Worm (Caenorhabditis elegans) whole organism, L4 larva: ENCODE data around the gene hlh-26.

Experiments
- F37D6.2 ChIP-seq: sonication (generic microtip); optimal IDR thresholded peaks from 2 replicates; lab custom pipeline; 2016; ENCODE audit warnings: mild to moderate bottlenecking, missing genetic modification characterization, missing compliant biosample characterization
- T26A8.4 ChIP-seq: fragments of 200-800 bp; sonication (Bioruptor generic); IDR thresholded peaks from 2 replicates; pipeline ENCODE4 v1.3.6; 2022; ENCODE audit warnings: missing genetic modification characterization, missing compliant biosample characterization
- Y75B8A.6 ChIP-seq: fragments of 200-800 bp; sonication (Bioruptor generic); IDR thresholded peaks from 2 replicates; pipeline ENCODE4 v1.3.6; 2022; ENCODE audit warnings: missing genetic modification reagents, missing genetic modification characterization, missing compliant biosample characterization
- aly-2 ChIP-seq: sonication (generic microtip); optimal IDR thresholded peaks from 2 replicates; lab custom pipeline; 2018; ENCODE audit warnings: missing biosample characterization, missing genetic modification characterization
- ama-1 ChIP-seq: fragments of 150-350 bp; optimal IDR thresholded peaks from 2 replicates; lab custom pipeline; 2014; ENCODE audit warnings: inconsistent platforms, mixed read lengths
- arid-1 ChIP-seq: fragments of 200-800 bp; sonication (Bioruptor generic); conservative IDR thresholded peaks from 2 replicates; pipeline ENCODE4 v1.3.6; 2022; ENCODE audit warnings: missing genetic modification reagents, missing genetic modification characterization, missing compliant biosample characterization
- ceh-82 ChIP-seq: sonication (generic microtip); optimal IDR thresholded peaks from 2 replicates; lab custom pipeline; 2017; ENCODE audit warnings: missing biosample characterization, missing genetic modification characterization
- cey-2 ChIP-seq: sonication (generic microtip); optimal IDR thresholded peaks from 3 replicates; lab custom pipeline; 2017; ENCODE audit warnings: missing genetic modification characterization, mild to moderate bottlenecking, missing compliant biosample characterization, antibody characterized with exemption, borderline replicate concordance; ENCODE audit not compliant: insufficient read depth
- daf-12 ChIP-seq: fragments of 150-350 bp; optimal IDR thresholded peaks from 2 replicates; lab custom pipeline; 2014; ENCODE audit warnings: missing biosample characterization, missing genetic modification reagents, missing genetic modification characterization
- daf-16 ChIP-seq, 3 experiments: sonication (generic microtip); optimal IDR thresholded peaks; 2 replicates each; lab custom pipeline; 2016 to 2017; ENCODE audit warnings: missing genetic modification characterization in 3 of 3, missing genetic modification reagents in 3 of 3, mild to moderate bottlenecking in 2 of 3, missing compliant biosample characterization in 2 of 3, missing biosample characterization in 1 of 3, moderate library complexity in 1 of 3
- dmd-6 ChIP-seq: fragments of 200-800 bp; sonication (Bioruptor generic); IDR thresholded peaks from 2 replicates; pipeline ENCODE4 v1.3.6; 2022; ENCODE audit warnings: missing genetic modification reagents, missing genetic modification characterization, missing compliant biosample characterization
- dve-1 ChIP-seq: sonication (generic microtip); optimal IDR thresholded peaks from 2 replicates; lab custom pipeline; 2017; ENCODE audit warnings: antibody characterized with exemption, mild to moderate bottlenecking, missing genetic modification characterization, missing compliant biosample characterization; ENCODE audit not compliant: insufficient read depth
- fkh-10 ChIP-seq: fragments of 150-350 bp; optimal IDR thresholded peaks from 2 replicates; lab custom pipeline; 2014; ENCODE audit warnings: missing biosample characterization, missing genetic modification reagents, missing genetic modification characterization
- hlh-11 ChIP-seq: fragments of 200-800 bp; sonication (Bioruptor generic); optimal IDR thresholded peaks from 2 replicates; lab custom pipeline; 2018; ENCODE audit warnings: mild to moderate bottlenecking, missing genetic modification characterization, missing compliant biosample characterization
- hlh-30 ChIP-seq: sonication (generic microtip); optimal IDR thresholded peaks from 2 replicates; lab custom pipeline; 2017; ENCODE audit warnings: antibody characterized with exemption, mild to moderate bottlenecking, missing genetic modification characterization, missing compliant biosample characterization; ENCODE audit not compliant: insufficient read depth
- hmg-1.1 ChIP-seq: fragments of 200-800 bp; sonication (Bioruptor generic); IDR thresholded peaks from 2 replicates; pipeline ENCODE4 v1.3.6; 2022; ENCODE audit warnings: missing genetic modification reagents, missing genetic modification characterization, missing compliant biosample characterization
- lin-13 ChIP-seq: fragments of 150-350 bp; optimal IDR thresholded peaks from 2 replicates; lab custom pipeline; 2014; ENCODE audit warnings: missing biosample characterization, missing genetic modification reagents, missing genetic modification characterization
- lin-38 ChIP-seq: fragments of 200-800 bp; sonication (Bioruptor generic); IDR thresholded peaks from 2 replicates; pipeline ENCODE4 v1.3.6; 2022; ENCODE audit warnings: missing genetic modification reagents, missing genetic modification characterization, missing compliant biosample characterization
- lir-3 ChIP-seq: sonication (generic microtip); optimal IDR thresholded peaks from 2 replicates; lab custom pipeline; 2016; ENCODE audit warnings: mild to moderate bottlenecking, missing genetic modification characterization, missing compliant biosample characterization
- madf-9 ChIP-seq: fragments of 200-800 bp; sonication (Bioruptor generic); conservative IDR thresholded peaks from 2 replicates; pipeline ENCODE4 v1.3.6; 2022; ENCODE audit warnings: missing genetic modification reagents, missing genetic modification characterization, missing compliant biosample characterization
- mdl-1 ChIP-seq, 2 experiments: fragments of 150-350 bp in 1 of 2; sonication (generic microtip) in 1 of 2; optimal IDR thresholded peaks; 2 replicates each; lab custom pipeline; 2014 to 2017; ENCODE audit warnings: missing biosample characterization in 2 of 2, missing genetic modification characterization in 2 of 2
- mxl-2 ChIP-seq: fragments of 200-800 bp; sonication (Bioruptor generic); conservative IDR thresholded peaks from 2 replicates; pipeline ENCODE4 v1.3.6; 2022; ENCODE audit warnings: missing genetic modification reagents, missing genetic modification characterization, missing compliant biosample characterization
- nhr-10 ChIP-seq: fragments of 150-350 bp; optimal IDR thresholded peaks from 2 replicates; lab custom pipeline; 2014; ENCODE audit warnings: missing biosample characterization, missing genetic modification characterization
- nhr-28 ChIP-seq: fragments of 150-350 bp; optimal IDR thresholded peaks from 2 replicates; lab custom pipeline; 2014; ENCODE audit warnings: missing biosample characterization, missing genetic modification characterization
- pqm-1 ChIP-seq: sonication (generic microtip); optimal IDR thresholded peaks from 2 replicates; lab custom pipeline; 2017; ENCODE audit warnings: missing biosample characterization, missing genetic modification characterization
- sdz-12 ChIP-seq: fragments of 200-800 bp; sonication (Bioruptor generic); optimal IDR thresholded peaks from 2 replicates; lab custom pipeline; 2018; ENCODE audit warnings: mild to moderate bottlenecking, missing genetic modification characterization, missing compliant biosample characterization
- snpc-1.2 ChIP-seq: fragments of 200-800 bp; sonication (Bioruptor generic); IDR thresholded peaks from 2 replicates; pipeline ENCODE4 v1.3.6; 2022; ENCODE audit warnings: missing genetic modification reagents, missing genetic modification characterization, missing compliant biosample characterization
- snpc-4 ChIP-seq: fragments of 150-350 bp; optimal IDR thresholded peaks from 2 replicates; lab custom pipeline; 2014; ENCODE audit warnings: missing biosample characterization, missing genetic modification characterization
- spr-3 ChIP-seq: fragments of 200-800 bp; sonication (Bioruptor generic); optimal IDR thresholded peaks from 2 replicates; lab custom pipeline; 2018; ENCODE audit warnings: mild to moderate bottlenecking, missing genetic modification characterization, missing compliant biosample characterization
- unc-130 ChIP-seq: sonication (generic microtip); optimal IDR thresholded peaks from 2 replicates; lab custom pipeline; 2016; ENCODE audit warnings: missing genetic modification reagents, missing genetic modification characterization, missing compliant biosample characterization
- unc-39 ChIP-seq: sonication (generic microtip); optimal IDR thresholded peaks from 2 replicates; lab custom pipeline; 2017; ENCODE audit warnings: missing biosample characterization, missing genetic modification characterization
- unc-62 ChIP-seq, 3 experiments: fragments of 150-350 bp in 1 of 3; sonication (generic microtip); optimal IDR thresholded peaks in 2 of 3; peaks in 1 of 3; 1 replicate in 1 of 3; 2 replicates in 2 of 3; lab custom pipeline; 2014 to 2017; ENCODE audit warnings: missing biosample characterization in 3 of 3, missing genetic modification characterization in 3 of 3, missing genetic modification reagents in 3 of 3, missing genotype in 1 of 3

The hlh-26 gene

DNA sequence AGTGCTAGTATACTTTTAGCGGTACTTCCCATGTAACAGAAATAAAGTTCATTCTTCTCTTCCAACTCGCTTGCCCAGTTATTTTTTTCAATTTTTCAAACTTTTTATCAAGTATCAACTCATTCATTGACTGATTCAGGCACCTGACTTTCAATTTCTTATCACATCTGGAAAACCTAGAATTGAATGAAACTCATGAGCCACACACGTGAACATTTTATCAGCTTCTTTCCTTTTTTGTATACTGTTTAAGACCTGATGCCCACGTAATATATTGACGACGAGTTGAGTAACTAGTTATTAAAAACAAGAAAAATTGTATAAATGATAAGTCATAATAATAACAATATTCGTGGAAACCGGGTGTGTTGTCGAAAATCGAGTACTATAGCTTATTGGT lies 20.0 kb upstream of the hlh-26 start:
- TF ChIP-seq arid-1 (GFP tag; lab: Robert Waterston, UW) (no peak), lin-13 (GFP tag; lab: Kevin White, UChicago) (no peak), T26A8.4 (GFP tag; lab: Robert Waterston, UW) (no peak), hlh-30 (tag; lab: Kevin White, UChicago) (peak; percentile 69), madf-9 (GFP tag; lab: Robert Waterston, UW) (no peak), fkh-10 (GFP tag; lab: Kevin White, UChicago) (no peak), unc-62 (GFP tag; optimal IDR thresholded peaks at IDR 0.05 in 1 of 2; lab: Kevin White, UChicago) (no peak), unc-62 (tag; optimal IDR thresholded peaks at IDR 0.05; lab: Kevin White, UChicago) (no peak), daf-16 (GFP tag; optimal IDR thresholded peaks at IDR 0.05; lab: Kevin White, UChicago) (no peak), daf-16 (tag; optimal IDR thresholded peaks at IDR 0.05; lab: Kevin White, UChicago) (peak; percentile 90), nhr-10 (tag; lab: Kevin White, UChicago) (no peak), snpc-1.2 (no peak), nhr-28 (tag; lab: Kevin White, UChicago) (peak; percentile 44), dmd-6 (GFP tag; lab: Robert Waterston, UW) (peak; percentile 53), F37D6.2 (tag; lab: Kevin White, UChicago) (no peak), ama-1 (lab: Kevin White, UChicago) (no peak), daf-12 (tag; lab: Kevin White, UChicago) (no peak), hmg-1.1 (GFP tag; lab: Robert Waterston, UW) (no peak), ceh-82 (tag; lab: Kevin White, UChicago) (no peak), unc-130 (GFP tag; lab: Kevin White, UChicago) (no peak), dve-1 (tag; lab: Kevin White, UChicago) (peak; percentile 71), mdl-1 (tag; optimal IDR thresholded peaks at IDR 0.05; lab: Kevin White, UChicago) (peak in 1 of 2 experiments; percentile 23), Y75B8A.6 (GFP tag; lab: Robert Waterston, UW) (no peak), pqm-1 (peak; percentile 52), cey-2 (no peak), mxl-2 (GFP tag; lab: Robert Waterston, UW) (peak; percentile 47; the same call in 1 of the 2 replicates), hlh-11 (tag; lab: Kevin White, UChicago) (peak; percentile 60)

ce11 chrII:5551517-5551916 lies 18.0 kb upstream of the hlh-26 start, which contains the start of gene C17C3.5:
Gene C17C3.5 (plus strand): TSS chrII:5551817.
- TF ChIP-seq snpc-4 = no peak
- no peak for TF ChIP-seq lin-38 (GFP tag; lab: Robert Waterston, UW)
- no peak for TF ChIP-seq aly-2 (tag; lab: Kevin White, UChicago)
- TF ChIP-seq unc-39 (tag; lab: Kevin White, UChicago) = no peak
- TF ChIP-seq spr-3 (GFP tag; lab: Kevin White, UChicago) = no peak
- TF ChIP-seq, all 104 proteins: peak for 0

DNA sequence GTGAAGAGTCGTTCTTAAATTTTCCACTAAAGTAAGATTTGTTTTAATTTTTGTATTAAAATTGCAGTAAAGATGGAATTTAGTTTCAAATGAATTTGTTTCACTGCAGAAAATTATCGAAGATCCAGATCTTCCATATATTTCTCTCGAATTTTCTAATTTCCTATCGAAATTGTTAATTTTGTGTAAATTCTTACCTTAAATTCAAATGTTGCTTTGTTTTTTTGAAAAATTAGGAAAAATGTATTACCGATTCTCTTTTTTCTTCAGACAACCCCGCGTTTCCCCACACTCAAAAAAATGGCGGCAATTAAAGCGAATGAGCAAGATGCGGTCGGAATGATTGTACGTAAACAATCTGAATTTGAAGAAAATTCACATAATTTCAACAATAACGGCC lies 16.2 kb upstream of the hlh-26 start, which contains the start of gene C17C3.6:
C17C3.6 (plus strand) TSS at position 301 of the 400 bp plus-strand sequence.
- TF ChIP-seq lir-3 (tag; lab: Kevin White, UChicago) = no peak
- TF ChIP-seq snpc-1.2 = no peak
- TF ChIP-seq, all 104 proteins: peak for 0

ce11 chrII:5547442-5547894 lies 13.9 kb upstream of the hlh-26 start, which contains the start of gene acdh-2:
Gene acdh-2 (minus strand): TSS chrII:5547492.
- TF ChIP-seq daf-16 (GFP tag; optimal IDR thresholded peaks at IDR 0.05; lab: Kevin White, UChicago) (no peak), daf-16 (tag; optimal IDR thresholded peaks at IDR 0.05; lab: Kevin White, UChicago) (peak; percentile 2), dve-1 (tag; lab: Kevin White, UChicago) (peak; percentile 7), sdz-12 (no peak)
